Worm (Caenorhabditis elegans) whole organism, midembryonic: Measurements from ENCODE around the gene C34D10.5.

ENCODE experiments used
- T22C8.4 ChIP-seq: fragments of 200-800 bp; sonication (Bioruptor generic); IDR thresholded peaks from 2 replicates; pipeline ENCODE4 v1.3.6; 2022; ENCODE audit warnings: missing genetic modification characterization, missing compliant biosample characterization
- cog-1 ChIP-seq: sonication (generic microtip); optimal IDR thresholded peaks from 2 replicates; lab custom pipeline; 2016; ENCODE audit warnings: missing genetic modification characterization, missing compliant biosample characterization
- flt-1 ChIP-seq: fragments of 200-800 bp; sonication (Bioruptor generic); IDR thresholded peaks from 2 replicates; pipeline ENCODE4 v1.3.6; 2022; ENCODE audit warnings: missing genetic modification characterization, missing compliant biosample characterization
- klf-2 ChIP-seq: fragments of 200-800 bp; sonication (Bioruptor generic); conservative IDR thresholded peaks from 2 replicates; pipeline ENCODE4 v1.3.6; 2022; ENCODE audit warnings: missing genetic modification reagents, missing genetic modification characterization, missing compliant biosample characterization
- med-1 ChIP-seq: sonication (generic microtip); optimal IDR thresholded peaks from 2 replicates; lab custom pipeline; 2017; ENCODE audit warnings: missing genetic modification characterization, mild to moderate bottlenecking, missing compliant biosample characterization, antibody characterized with exemption, missing genetic modification reagents; ENCODE audit not compliant: insufficient read depth
- ref-1 ChIP-seq: fragments of 200-800 bp; sonication (Bioruptor generic); conservative IDR thresholded peaks from 2 replicates; pipeline ENCODE4 v1.3.6; 2022; ENCODE audit warnings: missing genetic modification reagents, missing genetic modification characterization, missing compliant biosample characterization
- tab-1 ChIP-seq: fragments of 200-800 bp; sonication (Bioruptor generic); IDR thresholded peaks from 2 replicates; pipeline ENCODE4 v1.3.6; 2022; ENCODE audit warnings: missing genetic modification characterization, missing compliant biosample characterization
- ztf-23 ChIP-seq: fragments of 200-800 bp; sonication (Bioruptor generic); IDR thresholded peaks from 2 replicates; pipeline ENCODE4 v1.3.6; 2022; ENCODE audit warnings: missing genetic modification reagents, missing genetic modification characterization, missing compliant biosample characterization
- ztf-29 ChIP-seq: fragments of 200-800 bp; sonication (Bioruptor generic); IDR thresholded peaks from 2 replicates; pipeline ENCODE4 v1.3.6; 2022; ENCODE audit warnings: missing genetic modification reagents, missing genetic modification characterization, missing compliant biosample characterization

C34D10.5 gene

ce11 chrX:8027509-8027908 lies 9.7 kb downstream of the C34D10.5 start:
- TF ChIP-seq ref-1 (GFP tag; lab: Robert Waterston, UW), result no peak
- no peak for TF ChIP-seq ztf-29 (GFP tag; lab: Robert Waterston, UW)
- no peak for TF ChIP-seq ztf-23 (GFP tag; lab: Robert Waterston, UW)
- no peak for TF ChIP-seq cog-1
- TF ChIP-seq klf-2 (GFP tag; lab: Robert Waterston, UW), result no peak
- TF ChIP-seq flt-1 (GFP tag; lab: Robert Waterston, UW), result no peak
- no peak for TF ChIP-seq T22C8.4 (GFP tag; lab: Robert Waterston, UW)
- TF ChIP-seq tab-1 (GFP tag; lab: Robert Waterston, UW), result no peak
- no peak for TF ChIP-seq med-1 (GFP tag; lab: Kevin White, UChicago)

- TF ChIP-seq flt-1 (GFP tag; lab: Robert Waterston, UW) (0 out of 2 replicates have a peak, but pooled peaks have one; percentile 63), cog-1 (peak; percentile 22), ztf-23 (GFP tag; lab: Robert Waterston, UW) (no peak), T22C8.4 (GFP tag; lab: Robert Waterston, UW) (0 out of 2 replicates have a peak, but pooled peaks have one; percentile 38)
Observed at ce11 chrX:8029080-8029479, 11.3 kb downstream of the C34D10.5 start, which contains the start of gene C34D10.1. C34D10.1 (plus strand) TSS chrX:8029479.

- TF ChIP-seq ztf-29 (GFP tag; lab: Robert Waterston, UW) (no peak), ztf-23 (GFP tag; lab: Robert Waterston, UW) (no peak), ref-1 (GFP tag; lab: Robert Waterston, UW) (no peak), med-1 (GFP tag; lab: Kevin White, UChicago) (no peak), tab-1 (GFP tag; lab: Robert Waterston, UW) (no peak), T22C8.4 (GFP tag; lab: Robert Waterston, UW) (no peak), klf-2 (GFP tag; lab: Robert Waterston, UW) (no peak), cog-1 (no peak)
Observed at ce11 chrX:8030032-8030431, 12.2 kb downstream of the C34D10.5 start.

ce11 chrX:8036219-8036883 lies 18.5 kb downstream of the C34D10.5 start:
- peak; percentile 80 for TF ChIP-seq flt-1 (GFP tag; lab: Robert Waterston, UW)
- TF ChIP-seq ztf-29 (GFP tag; lab: Robert Waterston, UW), result no peak
- TF ChIP-seq ref-1 (GFP tag; lab: Robert Waterston, UW), result 0 out of 2 replicates have a peak, but pooled peaks have one; percentile 26
- TF ChIP-seq ztf-23 (GFP tag; lab: Robert Waterston, UW), result peak; percentile 75
- peak; percentile 69 for TF ChIP-seq tab-1 (GFP tag; lab: Robert Waterston, UW)
- peak; percentile 100 for TF ChIP-seq T22C8.4 (GFP tag; lab: Robert Waterston, UW)
- TF ChIP-seq med-1 (GFP tag; lab: Kevin White, UChicago), result no peak
- TF ChIP-seq klf-2 (GFP tag; lab: Robert Waterston, UW), result no peak
- TF ChIP-seq cog-1, result peak; percentile 97

- TF ChIP-seq flt-1 (GFP tag; lab: Robert Waterston, UW), result no peak
- no peak for TF ChIP-seq cog-1
- TF ChIP-seq ref-1 (GFP tag; lab: Robert Waterston, UW), result no peak
Observed at ce11 chrX:8037365-8037764, 19.5 kb downstream of the C34D10.5 start.

ce11 chrX:8040967-8041366 lies 23.1 kb downstream of the C34D10.5 start, which contains the start of gene xol-1:
xol-1 (plus strand) TSS chrX:8041313.
- TF ChIP-seq cog-1 (no peak), ztf-23 (GFP tag; lab: Robert Waterston, UW) (no peak), klf-2 (GFP tag; lab: Robert Waterston, UW) (no peak), tab-1 (GFP tag; lab: Robert Waterston, UW) (no peak), flt-1 (GFP tag; lab: Robert Waterston, UW) (no peak), ref-1 (GFP tag; lab: Robert Waterston, UW) (no peak), T22C8.4 (GFP tag; lab: Robert Waterston, UW) (no peak), ztf-29 (GFP tag; lab: Robert Waterston, UW) (no peak), med-1 (GFP tag; lab: Kevin White, UChicago) (no peak)

- TF ChIP-seq klf-2 (GFP tag; lab: Robert Waterston, UW) (no peak), ztf-29 (GFP tag; lab: Robert Waterston, UW) (no peak)
Observed at ce11 chrX:8045152-8045551, 27.3 kb downstream of the C34D10.5 start, which contains the start of gene C18A11.4. C18A11.4 (plus strand) TSS chrX:8045518.

- TF ChIP-seq ref-1 (GFP tag; lab: Robert Waterston, UW) (no peak), T22C8.4 (GFP tag; lab: Robert Waterston, UW) (no peak), flt-1 (GFP tag; lab: Robert Waterston, UW) (no peak), ztf-23 (GFP tag; lab: Robert Waterston, UW) (no peak), tab-1 (GFP tag; lab: Robert Waterston, UW) (no peak), ztf-29 (GFP tag; lab: Robert Waterston, UW) (no peak), med-1 (GFP tag; lab: Kevin White, UChicago) (no peak), klf-2 (GFP tag; lab: Robert Waterston, UW) (no peak), cog-1 (no peak)
Observed at ce11 chrX:8048637-8049036, 30.8 kb downstream of the C34D10.5 start.

ce11 chrX:8052055-8052454 lies 34.2 kb downstream of the C34D10.5 start:
- TF ChIP-seq tab-1 (GFP tag; lab: Robert Waterston, UW), result no peak
- TF ChIP-seq flt-1 (GFP tag; lab: Robert Waterston, UW), result no peak
- no peak for TF ChIP-seq klf-2 (GFP tag; lab: Robert Waterston, UW)
- no peak for TF ChIP-seq ref-1 (GFP tag; lab: Robert Waterston, UW)
- no peak for TF ChIP-seq ztf-29 (GFP tag; lab: Robert Waterston, UW)
- no peak for TF ChIP-seq med-1 (GFP tag; lab: Kevin White, UChicago)
- TF ChIP-seq T22C8.4 (GFP tag; lab: Robert Waterston, UW), result no peak
